Worm (Caenorhabditis elegans) whole organism, late embryonic: Measurements from ENCODE around the gene fbxc-26.

Source experiments
- C08G9.2 ChIP-seq: sonication (generic microtip); optimal IDR thresholded peaks from 2 replicates; lab custom pipeline; 2016; ENCODE audit warnings: mild to moderate bottlenecking, missing genetic modification characterization, moderate library complexity, missing compliant biosample characterization
- K02D7.2 ChIP-seq: sonication (generic microtip); optimal IDR thresholded peaks from 2 replicates; lab custom pipeline; 2017; ENCODE audit warnings: mild to moderate bottlenecking, missing genetic modification characterization, missing compliant biosample characterization
- T23F11.4 ChIP-seq: fragments of 200-800 bp; sonication (Bioruptor generic); optimal IDR thresholded peaks from 2 replicates; lab custom pipeline; 2018; ENCODE audit warnings: mild to moderate bottlenecking, missing genetic modification characterization, missing compliant biosample characterization
- ama-1 ChIP-seq: fragments of 150-350 bp; optimal IDR thresholded peaks from 2 replicates; lab custom pipeline; 2014
- ceh-14 ChIP-seq: sonication (generic microtip); optimal IDR thresholded peaks from 2 replicates; lab custom pipeline; 2016; ENCODE audit warnings: missing genotype, missing genetic modification characterization, missing compliant biosample characterization
- ceh-2 ChIP-seq: sonication (generic microtip); optimal IDR thresholded peaks from 2 replicates; lab custom pipeline; 2016; ENCODE audit warnings: missing genotype, missing genetic modification characterization, missing compliant biosample characterization
- ceh-22 ChIP-seq: sonication (generic microtip); optimal IDR thresholded peaks from 2 replicates; lab custom pipeline; 2017; ENCODE audit warnings: missing biosample characterization, missing genetic modification characterization
- ceh-24 ChIP-seq: sonication (generic microtip); optimal IDR thresholded peaks from 2 replicates; lab custom pipeline; 2016; ENCODE audit warnings: mild to moderate bottlenecking, missing genetic modification characterization, missing compliant biosample characterization
- ceh-30 ChIP-seq: fragments of 150-350 bp; optimal IDR thresholded peaks from 2 replicates; lab custom pipeline; 2014; ENCODE audit warnings: missing biosample characterization, missing genetic modification characterization
- ceh-31 ChIP-seq: sonication (generic microtip); optimal IDR thresholded peaks from 2 replicates; lab custom pipeline; 2016; ENCODE audit warnings: missing genetic modification characterization, missing compliant biosample characterization
- ceh-9 ChIP-seq: sonication (generic microtip); optimal IDR thresholded peaks from 2 replicates; lab custom pipeline; 2016; ENCODE audit warnings: mild to moderate bottlenecking, missing genetic modification characterization, inconsistent platforms, missing compliant biosample characterization
- ets-4 ChIP-seq: sonication (generic microtip); optimal IDR thresholded peaks from 2 replicates; lab custom pipeline; 2016; ENCODE audit warnings: missing genetic modification characterization, missing compliant biosample characterization
- eyg-1 ChIP-seq: sonication (generic microtip); optimal IDR thresholded peaks from 2 replicates; lab custom pipeline; 2016; ENCODE audit warnings: missing genotype, missing genetic modification characterization, missing compliant biosample characterization
- fkh-6 ChIP-seq: sonication (generic microtip); optimal IDR thresholded peaks from 2 replicates; lab custom pipeline; 2016; ENCODE audit warnings: missing genetic modification characterization, missing compliant biosample characterization
- hlh-13 ChIP-seq: fragments of 200-800 bp; sonication (Bioruptor generic); optimal IDR thresholded peaks from 2 replicates; lab custom pipeline; 2018; ENCODE audit warnings: mild to moderate bottlenecking, missing genetic modification characterization, missing compliant biosample characterization
- hlh-30 ChIP-seq: sonication (generic microtip); optimal IDR thresholded peaks from 2 replicates; lab custom pipeline; 2017; ENCODE audit warnings: antibody characterized with exemption, missing genetic modification characterization, missing compliant biosample characterization; ENCODE audit not compliant: insufficient read depth
- hlh-8 ChIP-seq: sonication (generic microtip); optimal IDR thresholded peaks from 2 replicates; lab custom pipeline; 2016; ENCODE audit warnings: missing genotype, missing genetic modification characterization, missing compliant biosample characterization
- lin-11 ChIP-seq: fragments of 200-800 bp; sonication (Bioruptor generic); optimal IDR thresholded peaks from 2 replicates; lab custom pipeline; 2018; ENCODE audit warnings: mild to moderate bottlenecking, missing genetic modification characterization, missing compliant biosample characterization
- madf-2 ChIP-seq: sonication (generic microtip); optimal IDR thresholded peaks from 2 replicates; lab custom pipeline; 2017; ENCODE audit warnings: missing genetic modification characterization, missing compliant biosample characterization
- mec-3 ChIP-seq: sonication (generic microtip); optimal IDR thresholded peaks from 2 replicates; lab custom pipeline; 2016; ENCODE audit warnings: borderline replicate concordance, missing genetic modification characterization, missing compliant biosample characterization
- nfya-1 ChIP-seq: sonication (generic microtip); optimal IDR thresholded peaks from 2 replicates; lab custom pipeline; 2017; ENCODE audit warnings: missing genetic modification characterization, mild to moderate bottlenecking, missing compliant biosample characterization, antibody characterized with exemption, moderate library complexity
- npax-4 ChIP-seq: sonication (generic microtip); optimal IDR thresholded peaks from 2 replicates; lab custom pipeline; 2016; ENCODE audit warnings: missing genetic modification characterization, missing compliant biosample characterization
- odd-2 ChIP-seq: sonication (generic microtip); optimal IDR thresholded peaks from 2 replicates; lab custom pipeline; 2017; ENCODE audit warnings: antibody characterized with exemption, mild to moderate bottlenecking, missing genetic modification characterization, missing compliant biosample characterization
- pat-9 ChIP-seq: fragments of 200-800 bp; sonication (Bioruptor generic); optimal IDR thresholded peaks from 2 replicates; lab custom pipeline; 2018; ENCODE audit warnings: mild to moderate bottlenecking, missing genetic modification characterization, moderate library complexity, missing compliant biosample characterization
- pha-2 ChIP-seq: sonication (generic microtip); optimal IDR thresholded peaks from 2 replicates; lab custom pipeline; 2017; ENCODE audit warnings: mild to moderate bottlenecking, missing genetic modification characterization, missing compliant biosample characterization
- pqm-1 ChIP-seq: sonication (generic microtip); optimal IDR thresholded peaks from 2 replicates; lab custom pipeline; 2016; ENCODE audit warnings: missing genetic modification characterization, missing compliant biosample characterization
- pros-1 ChIP-seq: fragments of 150-350 bp; optimal IDR thresholded peaks from 2 replicates; lab custom pipeline; 2014; ENCODE audit warnings: missing biosample characterization, missing genetic modification reagents, missing genetic modification characterization
- rnt-1 ChIP-seq: sonication (generic microtip); optimal IDR thresholded peaks from 2 replicates; lab custom pipeline; 2016; ENCODE audit warnings: missing genetic modification characterization, missing compliant biosample characterization
- sox-2 ChIP-seq: fragments of 200-800 bp; sonication (Bioruptor generic); IDR thresholded peaks from 2 replicates; pipeline ENCODE4 v1.3.6; 2022; ENCODE audit warnings: missing genetic modification reagents, missing genetic modification characterization, missing compliant biosample characterization
- syd-9 ChIP-seq: sonication (generic microtip); optimal IDR thresholded peaks from 2 replicates; lab custom pipeline; 2016; ENCODE audit warnings: mild to moderate bottlenecking, missing genetic modification characterization, moderate library complexity, missing compliant biosample characterization
- tbx-7 ChIP-seq: sonication (generic microtip); optimal IDR thresholded peaks from 2 replicates; lab custom pipeline; 2016; ENCODE audit warnings: missing genotype, missing genetic modification characterization, missing compliant biosample characterization
- unc-3 ChIP-seq, 2 experiments: fragments of 200-800 bp in 1 of 2; sonication (Bioruptor generic) in 1 of 2; sonication (generic microtip) in 1 of 2; conservative IDR thresholded peaks in 1 of 2; optimal IDR thresholded peaks in 1 of 2; 2 replicates each; pipeline versions ENCODE4 v1.3.6 to Lab custom; 2016 to 2022; ENCODE audit warnings: missing compliant biosample characterization in 2 of 2, missing genetic modification characterization in 2 of 2, missing genetic modification reagents in 1 of 2

The fbxc-26 gene

ce11 chrII:1694530-1694929 lies at the start of gene fbxc-26:
Gene fbxc-26 (minus strand): TSS chrII:1694630.
- TF ChIP-seq pros-1 (tag; lab: Kevin White, UChicago) (no peak), tbx-7 (tag; lab: Kevin White, UChicago) (no peak), K02D7.2 (tag; lab: Kevin White, UChicago) (no peak), nfya-1 (no peak), pha-2 (no peak), pat-9 (tag; lab: Kevin White, UChicago) (no peak), unc-3 (GFP tag; conservative IDR thresholded peaks at IDR 0.05; lab: Robert Waterston, UW) (no peak), unc-3 (tag; optimal IDR thresholded peaks at IDR 0.05; lab: Kevin White, UChicago) (no peak), syd-9 (tag; lab: Kevin White, UChicago) (no peak), pqm-1 (tag; lab: Kevin White, UChicago) (no peak), ceh-9 (tag; lab: Kevin White, UChicago) (no peak), ets-4 (tag; lab: Kevin White, UChicago) (no peak), ceh-31 (tag; lab: Kevin White, UChicago) (no peak), ceh-2 (no peak), ceh-24 (no peak), T23F11.4 (no peak), npax-4 (tag; lab: Kevin White, UChicago) (no peak), eyg-1 (tag; lab: Kevin White, UChicago) (no peak), odd-2 (tag; lab: Kevin White, UChicago) (no peak), lin-11 (tag; lab: Kevin White, UChicago) (no peak)

ce11 chrII:1744183-1744582 lies 49.8 kb upstream of the fbxc-26 start, which contains the start of gene clec-19:
Gene clec-19 (plus strand): TSS chrII:1744483.
- TF ChIP-seq fkh-6 (tag; lab: Kevin White, UChicago), result no peak

ce11 chrII:1742535-1742934 lies 48.1 kb upstream of the fbxc-26 start, which contains the start of gene F36H5.12:
Gene F36H5.12 (plus strand): TSS chrII:1742835.
- TF ChIP-seq pha-2, result no peak
- no peak for TF ChIP-seq lin-11 (tag; lab: Kevin White, UChicago)
- TF ChIP-seq npax-4 (tag; lab: Kevin White, UChicago), result no peak
- TF ChIP-seq ama-1 (lab: Kevin White, UChicago), result no peak
- no peak for TF ChIP-seq hlh-8
- TF ChIP-seq madf-2 (tag; lab: Kevin White, UChicago), result no peak
- TF ChIP-seq ceh-30 (tag; lab: Kevin White, UChicago), result no peak
- no peak for TF ChIP-seq ceh-14 (tag; lab: Kevin White, UChicago)
- TF ChIP-seq hlh-13, result no peak
- TF ChIP-seq nfya-1, result no peak
- no peak for TF ChIP-seq fkh-6 (tag; lab: Kevin White, UChicago)
- no peak for TF ChIP-seq mec-3 (tag; lab: Kevin White, UChicago)
- no peak for TF ChIP-seq sox-2 (GFP tag; lab: Robert Waterston, UW)
- no peak for TF ChIP-seq tbx-7 (tag; lab: Kevin White, UChicago)
- TF ChIP-seq, all 69 proteins: peak for 0

- TF ChIP-seq tbx-7 (tag; lab: Kevin White, UChicago) (no peak), C08G9.2 (tag; lab: Kevin White, UChicago) (no peak), pros-1 (tag; lab: Kevin White, UChicago) (no peak), ets-4 (tag; lab: Kevin White, UChicago) (no peak), mec-3 (tag; lab: Kevin White, UChicago) (no peak), ceh-31 (tag; lab: Kevin White, UChicago) (no peak), pha-2 (no peak), ceh-22 (tag; lab: Kevin White, UChicago) (no peak)
Observed at ce11 chrII:1741248-1741647, 46.8 kb upstream of the fbxc-26 start, which contains the start of gene K07G6.1. Gene K07G6.1 (plus strand): TSS chrII:1741548.

- TF ChIP-seq rnt-1 (tag; lab: Kevin White, UChicago) (no peak), hlh-30 (tag; lab: Kevin White, UChicago) (no peak)
- TF ChIP-seq, all 69 proteins: peak for 0
Observed at ce11 chrII:1738844-1739243, 44.4 kb upstream of the fbxc-26 start, which contains the start of the genes irld-9 and irld-33. Gene irld-9 (minus strand): TSS chrII:1738944. Gene irld-33 (plus strand): TSS chrII:1739052.
